1 fruit fly cellular context compared by ENCODE assay signal in the genomic region with DNA sequence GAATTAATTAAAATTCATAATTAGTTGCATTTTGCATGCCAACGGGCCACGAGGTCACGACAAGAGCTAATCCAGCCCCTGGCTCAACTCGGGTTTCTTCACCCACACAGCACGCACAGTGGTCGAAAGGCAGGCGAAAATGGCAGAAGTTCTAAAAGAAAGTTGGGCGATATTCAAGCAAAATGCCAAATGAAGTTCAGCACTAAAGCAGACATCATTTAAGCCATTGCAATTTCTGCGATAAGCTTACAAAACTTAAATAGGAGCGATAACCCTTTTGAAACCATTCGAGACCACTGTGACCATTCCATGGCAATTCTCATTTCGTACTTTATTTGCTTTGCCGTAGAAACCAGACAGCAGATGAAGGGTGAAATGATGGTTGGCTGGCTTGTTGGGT.
TF ChIP-seq lines count a peak whose summit lies in the region.

No protein-coding gene starts in this region.

TF ChIP-seq in whole organism, embryonic, 481 proteins besides CTCF, POLR2A, EP300 and RAD21 (continued from another document and continues in another):
- TF ChIP-seq ems (GFP tag; optimal IDR thresholded peaks at IDR 0.05; lab: Kevin White, UChicago) = peak; percentile 60
- peak; percentile 7 for TF ChIP-seq Bteb2 (GFP tag; optimal IDR thresholded peaks at IDR 0.05; lab: Kevin White, UChicago)
- TF ChIP-seq CG17328 (GFP tag; IDR thresholded peaks at IDR 0.05; lab: Robert Waterston, UW) = peak; percentile 50; the same call in 1 of the 2 replicates
- no peak for TF ChIP-seq mirr (GFP tag; optimal IDR thresholded peaks at IDR 0.05; lab: Kevin White, UChicago)
- peak; percentile 56; the same call in 1 of the 2 replicates for TF ChIP-seq CG32532 (GFP tag; IDR thresholded peaks at IDR 0.05; lab: Robert Waterston, UW)
- peak; percentile 31 for TF ChIP-seq mam (GFP tag; optimal IDR thresholded peaks at IDR 0.05; lab: Kevin White, UChicago)
- TF ChIP-seq CG10209 (GFP tag; optimal IDR thresholded peaks at IDR 0.05; lab: Kevin White, UChicago) = peak; percentile 38
- peak; percentile 66 for TF ChIP-seq Antp (GFP tag; optimal IDR thresholded peaks at IDR 0.05; lab: Kevin White, UChicago)
- TF ChIP-seq Ssrp (tag; optimal IDR thresholded peaks at IDR 0.05; lab: Kevin White, UChicago) = peak; percentile 44
- peak; percentile 34 for TF ChIP-seq D19A (tag; optimal IDR thresholded peaks at IDR 0.05; lab: Kevin White, UChicago)
- no peak for TF ChIP-seq kay (GFP tag; optimal IDR thresholded peaks at IDR 0.05; lab: Kevin White, UChicago)
- TF ChIP-seq phol (tag; optimal IDR thresholded peaks at IDR 0.05; lab: Kevin White, UChicago) = peak; percentile 38
- no peak for TF ChIP-seq Lim3 (GFP tag; IDR thresholded peaks at IDR 0.05; lab: Robert Waterston, UW)
- peak; percentile 45 for TF ChIP-seq CG9609 (GFP tag; optimal IDR thresholded peaks at IDR 0.05; lab: Kevin White, UChicago)
- TF ChIP-seq CG1024 (GFP tag; IDR thresholded peaks at IDR 0.05; lab: Robert Waterston, UW) = 0 out of 2 replicates have a peak, but pooled peaks have one; percentile 20
- TF ChIP-seq Dip2 (GFP tag; IDR thresholded peaks at IDR 0.05; lab: Robert Waterston, UW) = no peak
- TF ChIP-seq gem (tag; optimal IDR thresholded peaks at IDR 0.05; lab: Kevin White, UChicago) = peak; percentile 66
- peak; percentile 37 to 42 for TF ChIP-seq chif (GFP tag; optimal IDR thresholded peaks at IDR 0.05; lab: Kevin White, UChicago)
- no peak for TF ChIP-seq Neu2 (GFP tag; optimal IDR thresholded peaks at IDR 0.05; lab: Kevin White, UChicago; ENCODE audit: borderline replicate concordance)
- TF ChIP-seq Dip3 (GFP tag; optimal IDR thresholded peaks at IDR 0.05; lab: Kevin White, UChicago) = no peak
- peak; percentile 30 for TF ChIP-seq Meics (GFP tag; optimal IDR thresholded peaks at IDR 0.05; lab: Kevin White, UChicago)
- TF ChIP-seq abd-A (tag; optimal IDR thresholded peaks at IDR 0.05; lab: Kevin White, UChicago) = peak; percentile 6
- peak; percentile 10 for TF ChIP-seq org-1 (GFP tag; optimal IDR thresholded peaks at IDR 0.05; lab: Kevin White, UChicago)
- no peak for TF ChIP-seq prd (optimal IDR thresholded peaks at IDR 0.05; lab: Kevin White, UChicago)
- peak; percentile 79; the same call in 2 of the 3 replicates for TF ChIP-seq prd (GFP tag; IDR thresholded peaks at IDR 0.05; lab: Robert Waterston, UW)
- TF ChIP-seq Pdp1 (GFP tag; optimal IDR thresholded peaks at IDR 0.05; lab: Kevin White, UChicago) = peak in 1 of 2 experiments; percentile 28
- TF ChIP-seq CG3995 (GFP tag; optimal IDR thresholded peaks at IDR 0.05; lab: Kevin White, UChicago) = no peak
- TF ChIP-seq Six4 (GFP tag; optimal IDR thresholded peaks at IDR 0.05; lab: Kevin White, UChicago) = peak; percentile 36
- TF ChIP-seq CG8089 (GFP tag; optimal IDR thresholded peaks at IDR 0.05; lab: Kevin White, UChicago) = peak; percentile 15
- TF ChIP-seq CG34422 (GFP tag; IDR thresholded peaks at IDR 0.05; lab: Robert Waterston, UW) = peak; percentile 42; the same call in 2 of the 3 replicates
- TF ChIP-seq CG6175 (GFP tag; IDR thresholded peaks at IDR 0.05; lab: Robert Waterston, UW) = no peak
- peak; percentile 21 for TF ChIP-seq CG1233 (GFP tag; optimal IDR thresholded peaks at IDR 0.05; lab: Kevin White, UChicago)
- peak; percentile 44; the same call in 1 of the 2 replicates for TF ChIP-seq ttk (GFP tag; IDR thresholded peaks at IDR 0.05; lab: Robert Waterston, UW)
- peak; percentile 35; the same call in 1 of the 2 replicates for TF ChIP-seq CG11696 (GFP tag; IDR thresholded peaks at IDR 0.05; lab: Robert Waterston, UW)
- TF ChIP-seq Max (GFP tag; optimal IDR thresholded peaks at IDR 0.05; lab: Kevin White, UChicago) = peak; percentile 16
- no peak for TF ChIP-seq ac (GFP tag; optimal IDR thresholded peaks at IDR 0.05; lab: Kevin White, UChicago)
- no peak for TF ChIP-seq CG15073 (GFP tag; optimal IDR thresholded peaks at IDR 0.05; lab: Kevin White, UChicago)
- TF ChIP-seq CG10979 (tag; optimal IDR thresholded peaks at IDR 0.05; lab: Kevin White, UChicago) = peak; percentile 46
- peak; percentile 6 for TF ChIP-seq Deaf1 (tag; optimal IDR thresholded peaks at IDR 0.05; lab: Kevin White, UChicago)
- TF ChIP-seq CG16815 (GFP tag; optimal IDR thresholded peaks at IDR 0.05; lab: Kevin White, UChicago) = peak; percentile 28
- peak; percentile 36; the same call in 1 of the 2 replicates for TF ChIP-seq klu (GFP tag; IDR thresholded peaks at IDR 0.05; lab: Robert Waterston, UW)
- peak; percentile 0 to 50 for TF ChIP-seq dpn (GFP tag; optimal IDR thresholded peaks at IDR 0.05; lab: Kevin White, UChicago)
- TF ChIP-seq CG12155 (GFP tag; optimal IDR thresholded peaks at IDR 0.05; lab: Kevin White, UChicago) = peak; percentile 7
- peak; percentile 17 for TF ChIP-seq CG6813 (GFP tag; optimal IDR thresholded peaks at IDR 0.05; lab: Kevin White, UChicago)
- TF ChIP-seq Aef1 (GFP tag; IDR thresholded peaks at IDR 0.05; lab: Robert Waterston, UW) = 0 out of 3 replicates have a peak, but pooled peaks have one; percentile 11
- TF ChIP-seq maf-S (GFP tag; optimal IDR thresholded peaks at IDR 0.05; lab: Kevin White, UChicago) = peak; percentile 9
- 0 out of 3 replicates have a peak, but pooled peaks have one; percentile 13 for TF ChIP-seq CG7357 (GFP tag; IDR thresholded peaks at IDR 0.05; lab: Robert Waterston, UW)
- peak; percentile 38; the same call in 1 of the 4 replicates for TF ChIP-seq Gug (GFP tag; IDR thresholded peaks at IDR 0.05; lab: Robert Waterston, UW)
- TF ChIP-seq jumu (GFP tag; optimal IDR thresholded peaks at IDR 0.05; lab: Kevin White, UChicago) = peak; percentile 30
- TF ChIP-seq CG10321 (GFP tag; IDR thresholded peaks at IDR 0.05; lab: Robert Waterston, UW) = no peak
- peak; percentile 13 for TF ChIP-seq Camta (GFP tag; optimal IDR thresholded peaks at IDR 0.05; lab: Kevin White, UChicago)
- peak; percentile 35 for TF ChIP-seq grau (tag; optimal IDR thresholded peaks at IDR 0.05; lab: Kevin White, UChicago)
- TF ChIP-seq D (optimal IDR thresholded peaks at IDR 0.05; lab: Kevin White, UChicago) = no peak
- peak; percentile 22 for TF ChIP-seq D (GFP tag; optimal IDR thresholded peaks at IDR 0.05; lab: Kevin White, UChicago)
- TF ChIP-seq CG30431 (GFP tag; optimal IDR thresholded peaks at IDR 0.05; lab: Kevin White, UChicago) = peak; percentile 41
- TF ChIP-seq CG9215 (GFP tag; IDR thresholded peaks at IDR 0.05; lab: Robert Waterston, UW) = 0 out of 2 replicates have a peak, but pooled peaks have one; percentile 10
- TF ChIP-seq Xbp1 (GFP tag; optimal IDR thresholded peaks at IDR 0.05; lab: Kevin White, UChicago) = peak; percentile 57
- no peak for TF ChIP-seq dimm (GFP tag; IDR thresholded peaks at IDR 0.05; lab: Robert Waterston, UW)
- TF ChIP-seq chn (GFP tag; optimal IDR thresholded peaks at IDR 0.05; lab: Kevin White, UChicago) = peak; percentile 16
- TF ChIP-seq CG6254 (GFP tag; optimal IDR thresholded peaks at IDR 0.05; lab: Kevin White, UChicago) = peak; percentile 21
- 0 out of 3 replicates have a peak, but pooled peaks have one; percentile 61 for TF ChIP-seq CG11456 (GFP tag; IDR thresholded peaks at IDR 0.05; lab: Robert Waterston, UW)
- peak; percentile 7 for TF ChIP-seq tx (GFP tag; optimal IDR thresholded peaks at IDR 0.05; lab: Kevin White, UChicago)
- peak; percentile 36 for TF ChIP-seq Fer3 (tag; optimal IDR thresholded peaks at IDR 0.05; lab: Kevin White, UChicago)
- peak; percentile 36 for TF ChIP-seq bcd (GFP tag; optimal IDR thresholded peaks at IDR 0.05; lab: Kevin White, UChicago)
- TF ChIP-seq CG6689 (GFP tag; IDR thresholded peaks at IDR 0.05; lab: Robert Waterston, UW) = peak; percentile 47; the same call in 1 of the 2 replicates
- peak; percentile 18 for TF ChIP-seq CG14710 (tag; optimal IDR thresholded peaks at IDR 0.05; lab: Kevin White, UChicago)
- TF ChIP-seq CG4707 (GFP tag; optimal IDR thresholded peaks at IDR 0.05; lab: Kevin White, UChicago) = no peak
- peak; percentile 57 for TF ChIP-seq CG7839 (tag; optimal IDR thresholded peaks at IDR 0.05; lab: Kevin White, UChicago)
- TF ChIP-seq slbo (GFP tag; IDR thresholded peaks at IDR 0.05; lab: Robert Waterston, UW) = peak; percentile 59; the same call in 1 of the 2 replicates
- peak; percentile 64 for TF ChIP-seq Ptx1 (GFP tag; IDR thresholded peaks at IDR 0.05; lab: Robert Waterston, UW)
- TF ChIP-seq ato (GFP tag; IDR thresholded peaks at IDR 0.05; lab: Robert Waterston, UW; ENCODE audit: partially characterized antibody) = no peak
- TF ChIP-seq CG11560 (tag; IDR thresholded peaks at IDR 0.05; lab: Robert Waterston, UW) = no peak
- TF ChIP-seq Ada2b (GFP tag; IDR thresholded peaks at IDR 0.05; lab: Robert Waterston, UW) = peak; percentile 62; the same call in 1 of the 2 replicates
- TF ChIP-seq Hmr (GFP tag; optimal IDR thresholded peaks at IDR 0.05; lab: Kevin White, UChicago) = peak; percentile 40
- peak; percentile 25; the same call in 1 of the 2 replicates for TF ChIP-seq Rx (GFP tag; IDR thresholded peaks at IDR 0.05; lab: Robert Waterston, UW)
- TF ChIP-seq B-H1 (GFP tag; IDR thresholded peaks at IDR 0.05; lab: Robert Waterston, UW) = no peak
- peak; percentile 69 for TF ChIP-seq CG18599 (GFP tag; optimal IDR thresholded peaks at IDR 0.05; lab: Kevin White, UChicago)
- TF ChIP-seq row (GFP tag; IDR thresholded peaks at IDR 0.05; lab: Robert Waterston, UW) = peak; percentile 70
- TF ChIP-seq CG2120 (GFP tag; optimal IDR thresholded peaks at IDR 0.05; lab: Kevin White, UChicago) = peak; percentile 45
- peak; percentile 30 for TF ChIP-seq CG7556 (GFP tag; optimal IDR thresholded peaks at IDR 0.05; lab: Kevin White, UChicago)
- TF ChIP-seq H2.0 (GFP tag; IDR thresholded peaks at IDR 0.05; lab: Robert Waterston, UW) = peak; percentile 57; the same call in 1 of the 2 replicates
- peak; percentile 47 for TF ChIP-seq CG4424 (GFP tag; optimal IDR thresholded peaks at IDR 0.05; lab: Kevin White, UChicago)
- TF ChIP-seq CG2116 (GFP tag; optimal IDR thresholded peaks at IDR 0.05; lab: Kevin White, UChicago) = no peak
- peak; percentile 60 for TF ChIP-seq ind (GFP tag; optimal IDR thresholded peaks at IDR 0.05; lab: Kevin White, UChicago)
- peak; percentile 44 for TF ChIP-seq Hsf (GFP tag; optimal IDR thresholded peaks at IDR 0.05; lab: Kevin White, UChicago)
- peak; percentile 19 for TF ChIP-seq jing (GFP tag; optimal IDR thresholded peaks at IDR 0.05; lab: Kevin White, UChicago)
- TF ChIP-seq chm (GFP tag; IDR thresholded peaks at IDR 0.05; lab: Robert Waterston, UW) = 0 out of 2 replicates have a peak, but pooled peaks have one; percentile 33
- peak; percentile 14 for TF ChIP-seq Asciz (GFP tag; optimal IDR thresholded peaks at IDR 0.05; lab: Kevin White, UChicago)
- peak; percentile 18 for TF ChIP-seq CG13424 (tag; optimal IDR thresholded peaks at IDR 0.05; lab: Kevin White, UChicago)
- peak; percentile 57 for TF ChIP-seq dmrt99B (tag; optimal IDR thresholded peaks at IDR 0.05; lab: Kevin White, UChicago)
- no peak for TF ChIP-seq inv (GFP tag; IDR thresholded peaks at IDR 0.05; lab: Robert Waterston, UW; ENCODE audit: partially characterized antibody)
- peak; percentile 63; the same call in 2 of the 3 replicates for TF ChIP-seq ken (GFP tag; IDR thresholded peaks at IDR 0.05; lab: Robert Waterston, UW)
- no peak; the same call in 1 of the 2 replicates for TF ChIP-seq peb (GFP tag; IDR thresholded peaks at IDR 0.05; lab: Robert Waterston, UW)
- TF ChIP-seq Chrac-16 (GFP tag; optimal IDR thresholded peaks at IDR 0.05; lab: Kevin White, UChicago) = peak; percentile 19
- TF ChIP-seq CG9932 (GFP tag; IDR thresholded peaks at IDR 0.05; lab: Robert Waterston, UW) = 0 out of 2 replicates have a peak, but pooled peaks have one; percentile 38
- peak; percentile 14 for TF ChIP-seq CG10654 (GFP tag; optimal IDR thresholded peaks at IDR 0.05; lab: Kevin White, UChicago)
- TF ChIP-seq CG32767 (GFP tag; IDR thresholded peaks at IDR 0.05; lab: Robert Waterston, UW) = no peak
- no peak for TF ChIP-seq CG5953 (GFP tag; IDR thresholded peaks at IDR 0.05; lab: Robert Waterston, UW)
- 0 out of 3 replicates have a peak, but pooled peaks have one; percentile 27 for TF ChIP-seq H15 (GFP tag; IDR thresholded peaks at IDR 0.05; lab: Robert Waterston, UW)
- peak; percentile 72; the same call in 1 of the 2 replicates for TF ChIP-seq Xrp1 (GFP tag; IDR thresholded peaks at IDR 0.05; lab: Robert Waterston, UW)
- no peak for TF ChIP-seq CG6791 (GFP tag; IDR thresholded peaks at IDR 0.05; lab: Robert Waterston, UW; ENCODE audit: partially characterized antibody)
- TF ChIP-seq lilli (GFP tag; optimal IDR thresholded peaks at IDR 0.05; lab: Kevin White, UChicago) = peak; percentile 45
- 0 out of 2 replicates have a peak, but pooled peaks have one; percentile 21 for TF ChIP-seq seq (GFP tag; IDR thresholded peaks at IDR 0.05; lab: Robert Waterston, UW)
- TF ChIP-seq CG3065 (GFP tag; optimal IDR thresholded peaks at IDR 0.05; lab: Kevin White, UChicago) = no peak
- peak; percentile 21 for TF ChIP-seq ewg (GFP tag; optimal IDR thresholded peaks at IDR 0.05; lab: Kevin White, UChicago)
- peak; percentile 34 for TF ChIP-seq CG12391 (tag; optimal IDR thresholded peaks at IDR 0.05; lab: Kevin White, UChicago)
- TF ChIP-seq Scr (GFP tag; IDR thresholded peaks at IDR 0.05; lab: Robert Waterston, UW; ENCODE audit: partially characterized antibody) = no peak
- TF ChIP-seq lab (GFP tag; optimal IDR thresholded peaks at IDR 0.05; lab: Kevin White, UChicago) = peak; percentile 66
- TF ChIP-seq sim (GFP tag; IDR thresholded peaks at IDR 0.05; lab: Robert Waterston, UW) = no peak
- TF ChIP-seq Optix (GFP tag; IDR thresholded peaks at IDR 0.05; lab: Robert Waterston, UW) = peak; percentile 49; the same call in 2 of the 3 replicates
- no peak for TF ChIP-seq CG14860 (GFP tag; IDR thresholded peaks at IDR 0.05; lab: Robert Waterston, UW; ENCODE audit: partially characterized antibody)
- peak; percentile 51; the same call in 1 of the 3 replicates for TF ChIP-seq CG11695 (GFP tag; IDR thresholded peaks at IDR 0.05; lab: Robert Waterston, UW)
- TF ChIP-seq tup (GFP tag; optimal IDR thresholded peaks at IDR 0.05; lab: Kevin White, UChicago) = no peak
- peak; percentile 10 to 64 for TF ChIP-seq bsh (GFP tag; optimal IDR thresholded peaks at IDR 0.05; lab: Kevin White, UChicago)
- TF ChIP-seq CG2875 (GFP tag; optimal IDR thresholded peaks at IDR 0.05; lab: Kevin White, UChicago) = peak; percentile 12
- TF ChIP-seq CG14014 (GFP tag; IDR thresholded peaks at IDR 0.05; lab: Robert Waterston, UW) = 0 out of 2 replicates have a peak, but pooled peaks have one; percentile 26
- 0 out of 2 replicates have a peak, but pooled peaks have one; percentile 22 for TF ChIP-seq E2f1 (GFP tag; IDR thresholded peaks at IDR 0.05; lab: Robert Waterston, UW)
- TF ChIP-seq ranshi (GFP tag; IDR thresholded peaks at IDR 0.05; lab: Robert Waterston, UW) = peak; percentile 59; the same call in 1 of the 2 replicates
- peak; percentile 52 for TF ChIP-seq Blimp-1 (GFP tag; optimal IDR thresholded peaks at IDR 0.05; lab: Kevin White, UChicago)
- TF ChIP-seq CG4404 (GFP tag; IDR thresholded peaks at IDR 0.05; lab: Robert Waterston, UW) = peak; percentile 49
